Fruit fly (Drosophila melanogaster): Measurements from ENCODE around the gene Prosbeta7.

dm6 chr3R:5387564-5387963, 29.4 kb upstream of the Prosbeta7 start, which contains the start of gene CG14668:
- TF ChIP-seq ttk (optimal IDR thresholded peaks at IDR 0.05) (no peak), psq (optimal IDR thresholded peaks at IDR 0.05) (no peak), Myc (optimal IDR thresholded peaks at IDR 0.05) (no peak), h (optimal IDR thresholded peaks at IDR 0.05) (no peak), insv (optimal IDR thresholded peaks at IDR 0.05) (no peak), Sin3A (optimal IDR thresholded peaks at IDR 0.05) (no peak)

Data from Kc167 (cell line).